Fruit fly (Drosophila melanogaster) S2 (cell line): ENCODE data around the gene dpr16.

ENCODE experiments used
- CG8478 ChIP-seq: fragments of >200 bp; optimal IDR thresholded peaks from 2 replicates; lab custom pipeline; 2018
- CTCF ChIP-seq, 2 experiments: fragments of >200 bp; optimal IDR thresholded peaks; 2 replicates each; lab custom pipeline; 2018

dm6 chr3R:5159312-5159711, 8.6 kb downstream of the dpr16 start, which contains the start of gene CG12590:
- TF ChIP-seq CG8478 (lab: Kevin White, UChicago) (no peak), CTCF (optimal IDR thresholded peaks at IDR 0.05; lab: Kevin White, UChicago) (no peak)
